Fruit fly (Drosophila melanogaster): ENCODE measurements around the gene CG4119.

Gene CG4119

DNA sequence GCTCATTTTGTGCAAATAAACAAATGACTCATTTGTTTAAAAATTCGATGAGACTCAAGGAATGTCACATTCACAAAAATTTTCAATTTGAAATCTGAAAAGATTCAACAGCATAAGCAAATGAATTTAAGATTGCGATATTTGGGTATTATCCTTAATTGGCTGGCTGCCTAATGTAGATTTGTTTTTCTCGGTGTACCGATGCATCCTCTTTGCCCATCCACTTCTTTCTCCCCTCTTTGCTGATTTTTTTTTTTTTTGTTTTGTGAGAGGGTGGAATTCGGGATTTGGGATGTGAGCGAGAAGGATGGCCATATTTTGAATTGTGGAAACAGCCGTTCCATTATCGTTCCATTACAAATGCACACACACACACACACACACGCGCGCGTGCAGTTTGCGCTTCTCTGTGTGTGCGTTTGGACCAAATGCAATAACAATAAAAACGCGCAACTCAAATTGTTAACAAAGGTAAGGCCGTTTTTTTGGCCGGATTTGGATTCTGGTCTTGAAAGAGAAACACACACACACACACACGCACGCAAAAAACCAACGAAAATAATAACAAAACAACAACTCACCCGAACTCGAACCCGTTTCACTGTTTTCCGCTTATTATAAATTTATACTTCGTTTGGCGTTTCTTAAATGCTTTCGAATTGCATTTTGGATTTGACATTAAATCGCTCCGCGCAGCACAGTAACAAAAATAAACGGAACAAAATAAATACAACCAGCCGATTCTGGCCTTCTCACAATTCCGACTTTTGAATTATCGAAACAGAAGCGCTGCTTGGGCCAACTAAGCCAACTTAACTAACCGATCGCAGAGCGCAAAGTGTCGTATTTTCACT lies 13.5 kb downstream of the CG4119 start (continued):
- TF ChIP-seq Mad (GFP tag; optimal IDR thresholded peaks at IDR 0.05) (peak; percentile 9), E2f1 (GFP tag; IDR thresholded peaks at IDR 0.05) (no peak), otp (GFP tag; IDR thresholded peaks at IDR 0.05) (no peak), CG2678 (tag; optimal IDR thresholded peaks at IDR 0.05) (no peak), Hmr (GFP tag; optimal IDR thresholded peaks at IDR 0.05) (no peak), CG2712 (tag; optimal IDR thresholded peaks at IDR 0.05) (peak; percentile 69), CG6272 (GFP tag; IDR thresholded peaks at IDR 0.05) (no peak), tll (GFP tag; optimal IDR thresholded peaks at IDR 0.05) (no peak), Dref (GFP tag; IDR thresholded peaks at IDR 0.05) (no peak), CG4707 (GFP tag; optimal IDR thresholded peaks at IDR 0.05) (no peak), Xrp1 (GFP tag; IDR thresholded peaks at IDR 0.05) (peak; percentile 76), CG13424 (tag; optimal IDR thresholded peaks at IDR 0.05) (peak; percentile 38), HLH4C (GFP tag; IDR thresholded peaks at IDR 0.05; ENCODE audit: partially characterized antibody) (no peak), her (GFP tag; optimal IDR thresholded peaks at IDR 0.05) (peak; percentile 36), Xbp1 (GFP tag; optimal IDR thresholded peaks at IDR 0.05) (peak; percentile 44), org-1 (GFP tag; optimal IDR thresholded peaks at IDR 0.05) (peak; percentile 25), CG1024 (GFP tag; IDR thresholded peaks at IDR 0.05) (no peak; the same call in 1 of the 2 replicates), CG14860 (GFP tag; IDR thresholded peaks at IDR 0.05; ENCODE audit: partially characterized antibody) (no peak), bigmax (GFP tag; optimal IDR thresholded peaks at IDR 0.05) (no peak), crol (GFP tag; IDR thresholded peaks at IDR 0.05) (no peak), oc (tag; optimal IDR thresholded peaks at IDR 0.05) (no peak), Bdp1 (GFP tag; optimal IDR thresholded peaks at IDR 0.05) (no peak), CG5180 (GFP tag; optimal IDR thresholded peaks at IDR 0.05) (no peak), pum (GFP tag; optimal IDR thresholded peaks at IDR 0.05) (peak; percentile 32), Fer3 (tag; optimal IDR thresholded peaks at IDR 0.05) (peak; percentile 16), Aef1 (GFP tag; IDR thresholded peaks at IDR 0.05) (no peak), CG2875 (GFP tag; optimal IDR thresholded peaks at IDR 0.05) (peak; percentile 19), zf30C (GFP tag; optimal IDR thresholded peaks at IDR 0.05) (peak; percentile 77), D (optimal IDR thresholded peaks at IDR 0.05) (no peak), D (GFP tag; optimal IDR thresholded peaks at IDR 0.05) (peak; percentile 68), CG4328 (GFP tag; optimal IDR thresholded peaks at IDR 0.05) (no peak), wdn (GFP tag; IDR thresholded peaks at IDR 0.05) (no peak), CG32532 (GFP tag; IDR thresholded peaks at IDR 0.05) (no peak), Atf6 (GFP tag; IDR thresholded peaks at IDR 0.05) (no peak), CG4854 (GFP tag; optimal IDR thresholded peaks at IDR 0.05) (no peak), CG4820 (GFP tag; optimal IDR thresholded peaks at IDR 0.05) (peak; percentile 50), CG9727 (GFP tag; optimal IDR thresholded peaks at IDR 0.05) (peak; percentile 68), sd (tag; optimal IDR thresholded peaks at IDR 0.05) (no peak), GATAe (GFP tag; conservative IDR thresholded peaks at IDR 0.05) (no peak), E2f2 (GFP tag; IDR thresholded peaks at IDR 0.05) (peak; percentile 12; the same call in 1 of the 2 replicates), crp (GFP tag; optimal IDR thresholded peaks at IDR 0.05) (no peak), ind (GFP tag; optimal IDR thresholded peaks at IDR 0.05) (peak; percentile 22), CG18764 (GFP tag; optimal IDR thresholded peaks at IDR 0.05) (peak; percentile 41), CG7372 (GFP tag; IDR thresholded peaks at IDR 0.05) (0 out of 2 replicates have a peak, but pooled peaks have one; percentile 18), CG7556 (GFP tag; optimal IDR thresholded peaks at IDR 0.05) (no peak), Myb (GFP tag; optimal IDR thresholded peaks at IDR 0.05) (no peak), HLH3B (GFP tag; IDR thresholded peaks at IDR 0.05) (peak; percentile 38; the same call in 1 of the 2 replicates), kni (GFP tag; optimal IDR thresholded peaks at IDR 0.05) (peak; percentile 44), schlank (tag; optimal IDR thresholded peaks at IDR 0.05) (no peak)

Measured in whole organism, embryonic.